Worm (Caenorhabditis elegans) whole organism, L2 larva: ENCODE results near the gene let-765.

Experiments used
- C34F6.9 ChIP-seq: fragments of 150-350 bp; optimal IDR thresholded peaks from 2 replicates; lab custom pipeline; 2014; ENCODE audit warnings: missing biosample characterization, missing genetic modification characterization
- F13H6.1 ChIP-seq: sonication (generic microtip); optimal IDR thresholded peaks from 2 replicates; lab custom pipeline; 2016; ENCODE audit warnings: missing genetic modification characterization, missing compliant biosample characterization
- Y55F3AM.14 ChIP-seq: fragments of 200-800 bp; sonication (Bioruptor generic); optimal IDR thresholded peaks from 2 replicates; lab custom pipeline; 2018; ENCODE audit warnings: mild to moderate bottlenecking, missing genetic modification characterization, missing compliant biosample characterization
- ZK546.5 ChIP-seq: sonication (generic microtip); optimal IDR thresholded peaks from 2 replicates; lab custom pipeline; 2017; ENCODE audit warnings: missing biosample characterization, missing genetic modification characterization
- alr-1 ChIP-seq: fragments of 150-350 bp; optimal IDR thresholded peaks from 2 replicates; lab custom pipeline; 2014; ENCODE audit warnings: missing biosample characterization, missing genetic modification characterization
- aly-2 ChIP-seq: fragments of 150-350 bp; optimal IDR thresholded peaks from 2 replicates; lab custom pipeline; 2014; ENCODE audit warnings: missing biosample characterization, missing genetic modification characterization
- ama-1 ChIP-seq: fragments of 150-350 bp; optimal IDR thresholded peaks from 2 replicates; lab custom pipeline; 2018; ENCODE audit warnings: inconsistent platforms
- blmp-1 ChIP-seq: sonication (generic microtip); optimal IDR thresholded peaks from 2 replicates; lab custom pipeline; 2017; ENCODE audit warnings: missing genetic modification characterization, mild to moderate bottlenecking, missing compliant biosample characterization, antibody characterized with exemption, moderate library complexity; ENCODE audit not compliant: insufficient read depth
- ceh-16 ChIP-seq: fragments of 150-350 bp; optimal IDR thresholded peaks from 2 replicates; lab custom pipeline; 2014; ENCODE audit warnings: missing biosample characterization, missing genetic modification characterization
- ceh-82 ChIP-seq: fragments of 150-350 bp; optimal IDR thresholded peaks from 2 replicates; lab custom pipeline; 2014; ENCODE audit warnings: missing biosample characterization, missing genetic modification characterization
- crh-2 ChIP-seq: sonication (generic microtip); optimal IDR thresholded peaks from 2 replicates; lab custom pipeline; 2017; ENCODE audit warnings: missing biosample characterization, missing genetic modification characterization
- dmd-4 ChIP-seq: sonication (generic microtip); optimal IDR thresholded peaks from 2 replicates; lab custom pipeline; 2017; ENCODE audit warnings: missing biosample characterization, missing genetic modification characterization
- egl-27 ChIP-seq: sonication (generic microtip); optimal IDR thresholded peaks from 3 replicates; lab custom pipeline; 2017; ENCODE audit warnings: missing biosample characterization, missing genetic modification reagents, missing genetic modification characterization
- elt-1 ChIP-seq: fragments of 150-350 bp; optimal IDR thresholded peaks from 2 replicates; lab custom pipeline; 2014; ENCODE audit warnings: missing biosample characterization, missing genetic modification characterization
- elt-3 ChIP-seq: sonication (generic microtip); optimal IDR thresholded peaks from 2 replicates; lab custom pipeline; 2017; ENCODE audit warnings: missing biosample characterization, missing genetic modification characterization
- gmeb-1 ChIP-seq: fragments of 150-350 bp; optimal IDR thresholded peaks from 2 replicates; lab custom pipeline; 2014; ENCODE audit warnings: missing biosample characterization, missing genetic modification characterization
- lsy-2 ChIP-seq, 2 experiments: fragments of 150-350 bp in 1 of 2; sonication (generic microtip) in 1 of 2; optimal IDR thresholded peaks; 2 replicates each; lab custom pipeline; 2014 to 2017; ENCODE audit warnings: missing biosample characterization in 2 of 2, missing genetic modification characterization in 2 of 2
- mab-5 ChIP-seq: fragments of 150-350 bp; optimal IDR thresholded peaks from 2 replicates; lab custom pipeline; 2014; ENCODE audit warnings: missing biosample characterization, missing genetic modification characterization
- mbf-1 ChIP-seq: sonication (generic microtip); optimal IDR thresholded peaks from 2 replicates; lab custom pipeline; 2017; ENCODE audit warnings: missing biosample characterization, missing genetic modification characterization
- mdl-1 ChIP-seq, 2 experiments: fragments of 150-350 bp in 1 of 2; sonication (generic microtip) in 1 of 2; optimal IDR thresholded peaks; 2 replicates each; lab custom pipeline; 2017; ENCODE audit warnings: missing biosample characterization in 2 of 2, missing genetic modification characterization in 2 of 2
- nhr-10 ChIP-seq: sonication (generic microtip); optimal IDR thresholded peaks from 2 replicates; lab custom pipeline; 2017; ENCODE audit warnings: missing biosample characterization, missing genetic modification characterization
- nhr-11 ChIP-seq: fragments of 150-350 bp; optimal IDR thresholded peaks from 2 replicates; lab custom pipeline; 2014; ENCODE audit warnings: missing biosample characterization, missing genetic modification characterization
- nhr-12 ChIP-seq: fragments of 150-350 bp; optimal IDR thresholded peaks from 2 replicates; lab custom pipeline; 2014; ENCODE audit warnings: missing biosample characterization, missing genetic modification characterization
- nhr-129 ChIP-seq: fragments of 150-350 bp; optimal IDR thresholded peaks from 2 replicates; lab custom pipeline; 2014; ENCODE audit warnings: missing biosample characterization, missing genetic modification characterization
- nhr-21 ChIP-seq: fragments of 150-350 bp; optimal IDR thresholded peaks from 2 replicates; lab custom pipeline; 2014; ENCODE audit warnings: missing biosample characterization, missing genetic modification characterization
- nhr-237 ChIP-seq: fragments of 150-350 bp; optimal IDR thresholded peaks from 2 replicates; lab custom pipeline; 2014; ENCODE audit warnings: missing biosample characterization, missing genetic modification characterization
- nhr-25 ChIP-seq: fragments of 150-350 bp; sonication (generic microtip); optimal IDR thresholded peaks from 3 replicates; lab custom pipeline; 2014; ENCODE audit warnings: missing biosample characterization, missing genetic modification characterization
- nhr-77 ChIP-seq: fragments of 150-350 bp; optimal IDR thresholded peaks from 2 replicates; lab custom pipeline; 2014; ENCODE audit warnings: missing biosample characterization, missing genetic modification characterization
- peb-1 ChIP-seq: fragments of 150-350 bp; optimal IDR thresholded peaks from 2 replicates; lab custom pipeline; 2014; ENCODE audit warnings: missing biosample characterization, missing genetic modification characterization
- sem-4 ChIP-seq: fragments of 150-350 bp; optimal IDR thresholded peaks from 2 replicates; lab custom pipeline; 2014; ENCODE audit warnings: missing biosample characterization, missing genetic modification reagents, missing genetic modification characterization
- sma-3 ChIP-seq: sonication (generic microtip); optimal IDR thresholded peaks from 2 replicates; lab custom pipeline; 2016; ENCODE audit warnings: missing genetic modification reagents, missing genetic modification characterization, missing compliant biosample characterization
- sma-9 ChIP-seq, 2 experiments: fragments of 150-350 bp in 1 of 2; sonication (generic microtip) in 1 of 2; optimal IDR thresholded peaks; 2 replicates each; lab custom pipeline; 2014 to 2016; ENCODE audit warnings: missing genetic modification characterization in 2 of 2, mild to moderate bottlenecking in 1 of 2, missing biosample characterization in 1 of 2, missing compliant biosample characterization in 1 of 2, missing genetic modification reagents in 1 of 2, moderate library complexity in 1 of 2
- unc-39 ChIP-seq: fragments of 150-350 bp; optimal IDR thresholded peaks from 2 replicates; lab custom pipeline; 2014; ENCODE audit warnings: missing biosample characterization, missing genetic modification characterization
- unc-55 ChIP-seq: fragments of 150-350 bp; sonication (generic microtip); optimal IDR thresholded peaks from 3 replicates; lab custom pipeline; 2014; ENCODE audit warnings: missing biosample characterization, missing genetic modification reagents, missing genetic modification characterization
- zag-1 ChIP-seq: fragments of 150-350 bp; optimal IDR thresholded peaks from 2 replicates; lab custom pipeline; 2014; ENCODE audit warnings: missing biosample characterization, missing genetic modification characterization
- ztf-11 ChIP-seq: sonication (generic microtip); optimal IDR thresholded peaks from 2 replicates; lab custom pipeline; 2017; ENCODE audit warnings: missing biosample characterization, missing genetic modification characterization
- ztf-4 ChIP-seq: fragments of 150-350 bp; optimal IDR thresholded peaks from 2 replicates; lab custom pipeline; 2014; ENCODE audit warnings: missing biosample characterization, missing genetic modification characterization

let-765 gene

ce11 chrIII:6601073-6601472, at the start of gene let-765:
Gene let-765, minus strand, starts transcription at chrIII:6601173.
- TF ChIP-seq unc-55 (GFP tag; lab: Kevin White, UChicago) = no peak
- no peak for TF ChIP-seq nhr-129 (tag; lab: Kevin White, UChicago)
- no peak for TF ChIP-seq nhr-12 (tag; lab: Kevin White, UChicago)

- TF ChIP-seq nhr-237 (tag; lab: Kevin White, UChicago) (no peak), ZK546.5 (tag; lab: Kevin White, UChicago) (no peak), blmp-1 (tag; lab: Kevin White, UChicago) (no peak), ztf-4 (no peak), nhr-25 (tag; lab: Kevin White, UChicago) (no peak), nhr-77 (tag; lab: Kevin White, UChicago) (no peak), peb-1 (tag; lab: Kevin White, UChicago) (no peak), unc-39 (tag; lab: Kevin White, UChicago) (no peak), ceh-82 (no peak), gmeb-1 (tag; lab: Kevin White, UChicago) (no peak), sma-9 (GFP tag; optimal IDR thresholded peaks at IDR 0.05; lab: Kevin White, UChicago) (no peak), sma-9 (tag; optimal IDR thresholded peaks at IDR 0.05; lab: Kevin White, UChicago) (no peak)
These were observed 46.6 kb upstream of the let-765 start for ce11 chrIII:6647568-6647967.

- no peak for TF ChIP-seq crh-2 (tag; lab: Kevin White, UChicago)
- TF ChIP-seq lsy-2 (tag; optimal IDR thresholded peaks at IDR 0.05; lab: Kevin White, UChicago) = peak in 1 of 2 experiments; percentile 4
- TF ChIP-seq sma-9 (GFP tag; optimal IDR thresholded peaks at IDR 0.05; lab: Kevin White, UChicago) = peak; percentile 21
- no peak for TF ChIP-seq sma-9 (tag; optimal IDR thresholded peaks at IDR 0.05; lab: Kevin White, UChicago)
- TF ChIP-seq elt-1 (tag; lab: Kevin White, UChicago) = no peak
- TF ChIP-seq mab-5 (tag; lab: Kevin White, UChicago) = no peak
- no peak for TF ChIP-seq ceh-16 (tag; lab: Kevin White, UChicago)
- no peak for TF ChIP-seq Y55F3AM.14 (GFP tag; lab: Kevin White, UChicago)
- TF ChIP-seq ama-1 (lab: Kevin White, UChicago) = no peak
- TF ChIP-seq F13H6.1 (tag; lab: Kevin White, UChicago) = no peak
- TF ChIP-seq ZK546.5 (tag; lab: Kevin White, UChicago) = no peak
- no peak for TF ChIP-seq unc-55 (GFP tag; lab: Kevin White, UChicago)
- peak; percentile 44 for TF ChIP-seq C34F6.9 (tag; lab: Kevin White, UChicago)
- TF ChIP-seq zag-1 (tag; lab: Kevin White, UChicago) = no peak
- TF ChIP-seq nhr-21 = no peak
- TF ChIP-seq nhr-10 (tag; lab: Kevin White, UChicago) = no peak
- no peak for TF ChIP-seq mdl-1 (tag; optimal IDR thresholded peaks at IDR 0.05; lab: Kevin White, UChicago)
- TF ChIP-seq sma-3 (GFP tag; lab: Kevin White, UChicago) = no peak
- TF ChIP-seq aly-2 (tag; lab: Kevin White, UChicago) = no peak
These were observed 45.9 kb upstream of the let-765 start for ce11 chrIII:6646898-6647297.

- TF ChIP-seq lsy-2 (tag; optimal IDR thresholded peaks at IDR 0.05; lab: Kevin White, UChicago) (no peak), alr-1 (tag; lab: Kevin White, UChicago) (no peak), mbf-1 (tag; lab: Kevin White, UChicago) (no peak), nhr-11 (tag; lab: Kevin White, UChicago) (no peak), nhr-129 (tag; lab: Kevin White, UChicago) (no peak), egl-27 (tag; lab: Kevin White, UChicago) (no peak), blmp-1 (tag; lab: Kevin White, UChicago) (no peak), dmd-4 (tag; lab: Kevin White, UChicago) (no peak), ceh-82 (no peak), elt-3 (tag; lab: Kevin White, UChicago) (no peak), unc-39 (tag; lab: Kevin White, UChicago) (no peak), nhr-237 (tag; lab: Kevin White, UChicago) (no peak)
These were observed 44.3 kb upstream of the let-765 start for ce11 chrIII:6645305-6645704.

- TF ChIP-seq ceh-16 (tag; lab: Kevin White, UChicago) (no peak), sem-4 (tag; lab: Kevin White, UChicago) (no peak), ztf-11 (tag; lab: Kevin White, UChicago) (no peak), nhr-129 (tag; lab: Kevin White, UChicago) (peak; percentile 4)
These were observed 38.1 kb upstream of the let-765 start for ce11 chrIII:6639028-6639427.
